Worm (Caenorhabditis elegans) whole organism, mixed stage, embryonic: Measurements from ENCODE around the gene K05B2.4.

Experiments
- elt-1 ChIP-seq: sonication (generic microtip); optimal IDR thresholded peaks from 2 replicates; lab custom pipeline; 2017; ENCODE audit warnings: missing genetic modification characterization, mild to moderate bottlenecking, missing compliant biosample characterization, antibody characterized with exemption, moderate library complexity, borderline replicate concordance; ENCODE audit not compliant: insufficient read depth
- nhr-28 ChIP-seq: fragments of 150-350 bp; optimal IDR thresholded peaks from 2 replicates; lab custom pipeline; 2014; ENCODE audit warnings: missing biosample characterization, missing genetic modification characterization

- TF ChIP-seq nhr-28 (tag; lab: Kevin White, UChicago) (no peak), elt-1 (tag; lab: Kevin White, UChicago) (no peak)
These were observed 38.2 kb upstream of the K05B2.4 start for ce11 chrX:4958986-4959385.
